Fruit fly (Drosophila melanogaster) whole organism, embryonic: Measurements from ENCODE around the gene Sfp26Ad.

Experiments used
- CG11247 ChIP-seq: fragments of 200-800 bp; sonication (Bioruptor generic); IDR thresholded peaks from 2 replicates; pipeline ENCODE4 v1.3.6; 2022; ENCODE audit warnings: missing biosample characterization, missing genetic modification characterization
- CG12071 ChIP-seq: fragments of 200-800 bp; sonication (Bioruptor generic); optimal IDR thresholded peaks from 3 replicates; lab custom pipeline; 2018; ENCODE audit warnings: missing biosample characterization, mild to moderate bottlenecking, missing genetic modification characterization
- CG12769 ChIP-seq: fragments of 200-800 bp; sonication (Bioruptor generic); optimal IDR thresholded peaks from 2 replicates; lab custom pipeline; 2019; ENCODE audit warnings: missing biosample characterization, mild to moderate bottlenecking, missing genetic modification characterization, moderate library complexity
- CG13296 ChIP-seq: fragments of 200-800 bp; sonication (Bioruptor generic); optimal IDR thresholded peaks from 3 replicates; lab custom pipeline; 2018; ENCODE audit warnings: missing biosample characterization, mild to moderate bottlenecking, missing genetic modification characterization
- CG13424 ChIP-seq: fragments of 200-800 bp; sonication (Bioruptor generic); optimal IDR thresholded peaks from 2 replicates; lab custom pipeline; 2019; ENCODE audit warnings: missing biosample characterization, mild to moderate bottlenecking, missing genetic modification characterization, moderate library complexity
- CG14441 ChIP-seq: fragments of 200-800 bp; sonication (Bioruptor generic); IDR thresholded peaks from 2 replicates; pipeline ENCODE4 v1.3.6; 2022; ENCODE audit warnings: missing biosample characterization, missing genetic modification characterization
- CG17359 ChIP-seq: fragments of 200-800 bp; sonication (Bioruptor generic); optimal IDR thresholded peaks from 3 replicates; lab custom pipeline; 2018; ENCODE audit warnings: missing biosample characterization, mild to moderate bottlenecking, missing genetic modification characterization, moderate library complexity
- CG2199 ChIP-seq: fragments of 200-800 bp; sonication (Bioruptor generic); IDR thresholded peaks from 3 replicates; pipeline ENCODE4 v1.3.6; 2022; ENCODE audit warnings: missing biosample characterization, missing genetic modification characterization
- CG31441 ChIP-seq: fragments of 200-800 bp; sonication (Bioruptor generic); IDR thresholded peaks from 2 replicates; pipeline ENCODE4 v1.3.6; 2022; ENCODE audit warnings: missing biosample characterization, missing genetic modification characterization
- CG32767 ChIP-seq: fragments of 200-800 bp; sonication (Bioruptor generic); IDR thresholded peaks from 2 replicates; pipeline ENCODE4 v1.3.6; 2022; ENCODE audit warnings: missing biosample characterization, missing genetic modification characterization
- CG6791 ChIP-seq: fragments of 200-800 bp; sonication (Bioruptor generic); IDR thresholded peaks from 3 replicates; pipeline ENCODE4 v1.3.6; 2022; ENCODE audit warnings: missing biosample characterization, missing genetic modification characterization; ENCODE audit not compliant: partially characterized antibody
- CG9817 ChIP-seq: fragments of 200-800 bp; sonication (Bioruptor generic); optimal IDR thresholded peaks from 2 replicates; lab custom pipeline; 2018; ENCODE audit warnings: missing biosample characterization, mild to moderate bottlenecking, missing genetic modification characterization, moderate library complexity
- CG9932 ChIP-seq: fragments of 200-800 bp; sonication (Bioruptor generic); IDR thresholded peaks from 2 replicates; pipeline ENCODE4 v1.3.6; 2022; ENCODE audit warnings: missing biosample characterization, missing genetic modification characterization
- Drgx ChIP-seq: fragments of 200-800 bp; sonication (Bioruptor generic); IDR thresholded peaks from 2 replicates; pipeline ENCODE4 v1.3.6; 2022; ENCODE audit warnings: missing biosample characterization, missing genetic modification characterization
- HLH54F ChIP-seq: fragments of 200-800 bp; sonication (Bioruptor generic); optimal IDR thresholded peaks from 3 replicates; lab custom pipeline; 2016; ENCODE audit warnings: missing biosample characterization, missing genetic modification characterization
- Hand ChIP-seq: fragments of 200-800 bp; sonication (Bioruptor generic); optimal IDR thresholded peaks from 2 replicates; lab custom pipeline; 2017; ENCODE audit warnings: mild to moderate bottlenecking, missing biosample characterization, missing genetic modification reagents, missing genetic modification characterization
- Hsf ChIP-seq: fragments of 200-800 bp; sonication (Bioruptor generic); optimal IDR thresholded peaks from 3 replicates; lab custom pipeline; 2016; ENCODE audit warnings: missing biosample characterization, missing genetic modification characterization
- Lim3 ChIP-seq: fragments of 200-800 bp; sonication (Bioruptor generic); IDR thresholded peaks from 2 replicates; pipeline ENCODE4 v1.3.6; 2022; ENCODE audit warnings: missing biosample characterization, missing genetic modification characterization
- Myb ChIP-seq: fragments of 200-800 bp; sonication (Bioruptor generic); optimal IDR thresholded peaks from 2 replicates; lab custom pipeline; 2016; ENCODE audit warnings: missing biosample characterization, missing genetic modification characterization
- Nf-YB ChIP-seq: fragments of 200-800 bp; sonication (Bioruptor generic); optimal IDR thresholded peaks from 3 replicates; lab custom pipeline; 2019; ENCODE audit warnings: missing biosample characterization, mild to moderate bottlenecking, missing genetic modification characterization, moderate library complexity
- Pdp1 ChIP-seq, 2 experiments: fragments of 200-800 bp; sonication (Bioruptor generic); optimal IDR thresholded peaks; 3 replicates each; lab custom pipeline; 2016; ENCODE audit warnings: missing biosample characterization in 2 of 2, missing genetic modification characterization in 2 of 2, mild to moderate bottlenecking in 1 of 2, moderate library complexity in 1 of 2
- Tbp ChIP-seq: fragments of >200 bp; optimal IDR thresholded peaks from 2 replicates; lab custom pipeline; 2018; ENCODE audit warnings: missing biosample characterization, missing genetic modification characterization
- Trl ChIP-seq, 3 experiments: fragments of >200 bp in 2 of 3; fragments of 200-800 bp in 1 of 3; sonication (Bioruptor generic) in 1 of 3; optimal IDR thresholded peaks; 2 replicates in 1 of 3; 3 replicates in 2 of 3; lab custom pipeline; 2016 to 2017; ENCODE audit warnings: missing biosample characterization in 1 of 3, missing genetic modification characterization in 1 of 3
- Vsx1 ChIP-seq: fragments of 200-800 bp; sonication (Bioruptor generic); optimal IDR thresholded peaks from 2 replicates; lab custom pipeline; 2017; ENCODE audit warnings: missing biosample characterization, mild to moderate bottlenecking, missing genetic modification characterization, missing genetic modification reagents
- Xbp1 ChIP-seq: fragments of 200-800 bp; sonication (Bioruptor generic); optimal IDR thresholded peaks from 3 replicates; lab custom pipeline; 2016; ENCODE audit warnings: missing biosample characterization, mild to moderate bottlenecking, missing genetic modification characterization
- abd-A ChIP-seq: fragments of 200-800 bp; sonication (Bioruptor generic); optimal IDR thresholded peaks from 3 replicates; lab custom pipeline; 2019; ENCODE audit warnings: missing biosample characterization, mild to moderate bottlenecking, missing genetic modification characterization, moderate library complexity
- aop ChIP-seq: fragments of 200-800 bp; sonication (Bioruptor generic); IDR thresholded peaks from 2 replicates; pipeline ENCODE4 v1.3.6; 2022; ENCODE audit warnings: missing biosample characterization, missing genetic modification characterization
- ase ChIP-seq: fragments of 200-800 bp; sonication (Bioruptor generic); IDR thresholded peaks from 3 replicates; pipeline ENCODE4 v1.3.6; 2022; ENCODE audit warnings: missing biosample characterization, missing genetic modification characterization
- croc ChIP-seq: fragments of 200-800 bp; sonication (Bioruptor generic); conservative IDR thresholded peaks from 3 replicates; pipeline ENCODE4 v1.3.6; 2022; ENCODE audit warnings: missing biosample characterization, missing genetic modification characterization
- dan ChIP-seq: fragments of 200-800 bp; sonication (Bioruptor generic); IDR thresholded peaks from 2 replicates; pipeline ENCODE4 v1.3.6; 2022; ENCODE audit warnings: missing biosample characterization, missing genetic modification characterization
- emc ChIP-seq: fragments of 200-800 bp; sonication (Bioruptor generic); optimal IDR thresholded peaks from 2 replicates; lab custom pipeline; 2016; ENCODE audit warnings: missing biosample characterization, missing genetic modification characterization
- ems ChIP-seq: fragments of 200-800 bp; sonication (Bioruptor generic); optimal IDR thresholded peaks from 3 replicates; lab custom pipeline; 2016; ENCODE audit warnings: missing biosample characterization, missing genetic modification characterization
- ewg ChIP-seq: fragments of 200-800 bp; sonication (Bioruptor generic); optimal IDR thresholded peaks from 3 replicates; lab custom pipeline; 2017; ENCODE audit warnings: mild to moderate bottlenecking, missing biosample characterization, missing genetic modification reagents, missing genetic modification characterization
- fru ChIP-seq: fragments of >200 bp; optimal IDR thresholded peaks from 2 replicates; lab custom pipeline; 2017
- gce ChIP-seq: fragments of 200-800 bp; sonication (Bioruptor generic); IDR thresholded peaks from 3 replicates; pipeline ENCODE4 v1.3.6; 2022; ENCODE audit warnings: missing biosample characterization, missing genetic modification characterization
- gfzf ChIP-seq: fragments of 200-800 bp; sonication (Bioruptor generic); optimal IDR thresholded peaks from 2 replicates; lab custom pipeline; 2016; ENCODE audit warnings: missing biosample characterization, mild to moderate bottlenecking, missing genetic modification characterization, moderate library complexity
- hbn ChIP-seq: fragments of 200-800 bp; sonication (Bioruptor generic); IDR thresholded peaks from 2 replicates; pipeline ENCODE4 v1.3.6; 2022; ENCODE audit warnings: missing biosample characterization, missing genetic modification characterization; ENCODE audit not compliant: partially characterized antibody
- insv ChIP-seq, 2 experiments: fragments of 200-800 bp; sonication (Bioruptor generic); optimal IDR thresholded peaks; 3 replicates each; lab custom pipeline; 2016 to 2018; ENCODE audit warnings: missing biosample characterization in 2 of 2, missing genetic modification characterization in 2 of 2
- inv ChIP-seq: fragments of 200-800 bp; sonication (Bioruptor generic); IDR thresholded peaks from 2 replicates; pipeline ENCODE4 v1.3.6; 2022; ENCODE audit warnings: missing biosample characterization, missing genetic modification characterization; ENCODE audit not compliant: partially characterized antibody
- mam ChIP-seq: fragments of 200-800 bp; sonication (Bioruptor generic); optimal IDR thresholded peaks from 3 replicates; lab custom pipeline; 2016; ENCODE audit warnings: missing biosample characterization, missing genetic modification characterization
- otp ChIP-seq: fragments of 200-800 bp; sonication (Bioruptor generic); IDR thresholded peaks from 3 replicates; pipeline ENCODE4, ENCODE4 v1.3.6; 2022; ENCODE audit warnings: missing biosample characterization, missing genetic modification characterization
- repo ChIP-seq: fragments of 200-800 bp; sonication (Bioruptor generic); optimal IDR thresholded peaks from 2 replicates; lab custom pipeline; 2016; ENCODE audit warnings: missing biosample characterization, missing genetic modification characterization
- row ChIP-seq: fragments of 200-800 bp; sonication (Bioruptor generic); IDR thresholded peaks from 3 replicates; pipeline ENCODE4 v1.3.6; 2022; ENCODE audit warnings: missing biosample characterization, missing genetic modification characterization
- sd ChIP-seq: fragments of 200-800 bp; sonication (Bioruptor generic); optimal IDR thresholded peaks from 3 replicates; lab custom pipeline; 2018; ENCODE audit warnings: missing biosample characterization, mild to moderate bottlenecking, missing genetic modification characterization, moderate library complexity
- sens ChIP-seq: fragments of 200-800 bp; sonication (Bioruptor generic); peaks from one replicate; lab custom pipeline; 2016; ENCODE audit warnings: missing biosample characterization, missing genetic modification characterization
- slp2 ChIP-seq: fragments of 200-800 bp; sonication (Bioruptor generic); optimal IDR thresholded peaks from 2 replicates; lab custom pipeline; 2016; ENCODE audit warnings: missing biosample characterization, missing genetic modification characterization
- sug ChIP-seq: fragments of 200-800 bp; optimal IDR thresholded peaks from 2 replicates; lab custom pipeline; 2019; ENCODE audit warnings: missing biosample characterization, mild to moderate bottlenecking, missing genetic modification characterization, moderate library complexity
- tna ChIP-seq: fragments of 200-800 bp; sonication (Bioruptor generic); IDR thresholded peaks from 2 replicates; pipeline ENCODE4 v1.3.6; 2022; ENCODE audit warnings: missing biosample characterization, missing genetic modification characterization; ENCODE audit not compliant: partially characterized antibody
- twi ChIP-seq: fragments of 200-800 bp; optimal IDR thresholded peaks from 2 replicates; lab custom pipeline; 2019; ENCODE audit warnings: missing biosample characterization, mild to moderate bottlenecking, missing genetic modification characterization, moderate library complexity
- unc-4 ChIP-seq: fragments of 200-800 bp; sonication (Bioruptor generic); IDR thresholded peaks from 2 replicates; pipeline ENCODE4 v1.3.6; 2022; ENCODE audit warnings: missing biosample characterization, missing genetic modification characterization; ENCODE audit not compliant: partially characterized antibody
- z ChIP-seq: fragments of 200-800 bp; sonication (Bioruptor generic); IDR thresholded peaks from 3 replicates; pipeline ENCODE4 v1.3.6; 2022; ENCODE audit warnings: missing biosample characterization, missing genetic modification characterization

The Sfp26Ad gene

DNA sequence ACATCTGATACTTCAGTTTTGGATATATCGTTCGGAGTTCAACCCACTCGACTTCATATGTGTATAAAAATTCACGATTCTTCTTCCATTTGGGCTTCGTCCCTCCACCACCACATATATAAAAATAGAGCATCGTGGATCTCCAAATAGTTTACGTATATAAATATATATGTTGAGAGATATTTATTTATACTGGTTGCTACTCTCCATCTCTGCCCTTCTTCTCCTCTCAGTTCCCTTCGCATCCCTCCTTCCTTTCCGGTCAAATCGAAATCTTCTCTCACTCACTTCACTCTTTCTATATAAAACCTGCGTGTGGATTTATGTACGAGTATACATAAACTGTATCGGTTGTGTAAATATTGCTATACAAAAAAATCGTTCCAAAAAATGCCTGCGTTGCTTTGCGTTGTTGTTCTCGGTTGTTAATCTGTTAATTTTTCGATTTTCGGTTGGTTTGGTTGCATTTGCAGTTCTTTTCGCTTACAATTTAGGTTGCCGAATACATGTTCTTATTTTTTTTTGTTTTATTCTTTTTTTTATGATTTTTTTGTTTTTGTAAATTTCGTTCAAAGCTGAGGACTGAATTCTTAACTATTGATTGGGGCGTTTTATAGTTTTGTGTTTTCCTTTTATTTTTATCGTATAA is 29.6 kb upstream of the Sfp26Ad start:
- TF ChIP-seq CG32767 (GFP tag; lab: Robert Waterston, UW) (peak; percentile 20; the same call in 1 of the 2 replicates), Pdp1 (GFP tag; optimal IDR thresholded peaks at IDR 0.05; lab: Kevin White, UChicago) (peak in 1 of 2 experiments; percentile 41), ewg (GFP tag; lab: Kevin White, UChicago) (no peak), Tbp (GFP tag; lab: Kevin White, UChicago) (no peak), aop (GFP tag; lab: Robert Waterston, UW) (no peak), gce (GFP tag; lab: Robert Waterston, UW) (no peak), mam (GFP tag; lab: Kevin White, UChicago) (no peak), Hand (GFP tag; lab: Kevin White, UChicago) (no peak), unc-4 (no peak), Hsf (GFP tag; lab: Kevin White, UChicago) (no peak), twi (tag; lab: Kevin White, UChicago) (no peak), CG14441 (no peak), inv (GFP tag; lab: Robert Waterston, UW) (no peak), sd (tag; lab: Kevin White, UChicago) (peak; percentile 30), croc (GFP tag; lab: Robert Waterston, UW) (no peak), dan (GFP tag; lab: Robert Waterston, UW) (no peak), slp2 (GFP tag; lab: Kevin White, UChicago) (no peak), Myb (GFP tag; lab: Kevin White, UChicago) (no peak), insv (GFP tag; optimal IDR thresholded peaks at IDR 0.05; lab: Kevin White, UChicago) (no peak), CG12071 (no peak), row (GFP tag; lab: Robert Waterston, UW) (no peak), HLH54F (no peak), hbn (GFP tag; lab: Robert Waterston, UW) (no peak), CG11247 (no peak), z (GFP tag; lab: Robert Waterston, UW) (peak; percentile 78), Drgx (no peak), CG13424 (tag; lab: Kevin White, UChicago) (no peak), CG6791 (GFP tag; lab: Robert Waterston, UW) (no peak), CG2199 (peak; percentile 29; the same call in 1 of the 3 replicates), CG31441 (GFP tag; lab: Robert Waterston, UW) (0 out of 2 replicates have a peak, but pooled peaks have one; percentile 19), gfzf (GFP tag; lab: Kevin White, UChicago) (no peak), Vsx1 (GFP tag; lab: Kevin White, UChicago) (no peak), CG17359 (tag; lab: Kevin White, UChicago) (no peak), sens (GFP tag; lab: Kevin White, UChicago) (no peak), CG12769 (tag; lab: Kevin White, UChicago) (peak; percentile 70), emc (no peak), CG9817 (tag; lab: Kevin White, UChicago) (no peak), otp (GFP tag; lab: Robert Waterston, UW) (no peak), repo (GFP tag; lab: Kevin White, UChicago) (no peak), fru (lab: Kevin White, UChicago) (no peak), abd-A (tag; lab: Kevin White, UChicago) (no peak), ase (GFP tag; lab: Robert Waterston, UW) (no peak), sug (tag; lab: Kevin White, UChicago) (no peak), Trl (optimal IDR thresholded peaks at IDR 0.05; lab: Kevin White, UChicago) (peak; percentile 30 to 58), Trl (GFP tag; optimal IDR thresholded peaks at IDR 0.05; lab: Kevin White, UChicago) (no peak), ems (GFP tag; lab: Kevin White, UChicago) (no peak), CG9932 (GFP tag; lab: Robert Waterston, UW) (no peak), CG13296 (GFP tag; lab: Kevin White, UChicago) (no peak), Xbp1 (GFP tag; lab: Kevin White, UChicago) (no peak), tna (GFP tag; lab: Robert Waterston, UW) (no peak), Lim3 (GFP tag; lab: Robert Waterston, UW) (no peak), Nf-YB (GFP tag; lab: Kevin White, UChicago) (no peak)
